Worm (Caenorhabditis elegans): ENCODE measurements around the gene vit-6.

Gene vit-6

ce11 chrIV:8260848-8261638, at the start of gene vit-6:
Gene vit-6 (plus strand): TSS chrIV:8261157.
- TF ChIP-seq dao-5 (tag; optimal IDR thresholded peaks at IDR 0.05): peak; percentile 50
- no peak for TF ChIP-seq him-1 (tag; optimal IDR thresholded peaks at IDR 0.05)

ce11 chrIV:8211747-8212146, 49.2 kb upstream of the vit-6 start, which contains the start of gene C07G1.7:
Gene C07G1.7 (minus strand): TSS chrIV:8211847.
- TF ChIP-seq dao-5 (tag; optimal IDR thresholded peaks at IDR 0.05) (no peak), W03F9.2 (tag; optimal IDR thresholded peaks at IDR 0.05) (no peak), him-1 (tag; optimal IDR thresholded peaks at IDR 0.05) (no peak)

- TF ChIP-seq W03F9.2 (tag; optimal IDR thresholded peaks at IDR 0.05): no peak
- no peak for TF ChIP-seq dao-5 (tag; optimal IDR thresholded peaks at IDR 0.05)
- TF ChIP-seq him-1 (tag; optimal IDR thresholded peaks at IDR 0.05): no peak
Measured at ce11 chrIV:8219987-8220386, 41.0 kb upstream of the vit-6 start, which contains the start of gene ocr-2. Gene ocr-2 (minus strand): TSS chrIV:8220087.

ce11 chrIV:8221946-8222345, 39.0 kb upstream of the vit-6 start, which contains the start of gene gpx-6:
Gene gpx-6 (plus strand): TSS chrIV:8222202.
- TF ChIP-seq dao-5 (tag; optimal IDR thresholded peaks at IDR 0.05) (no peak), him-1 (tag; optimal IDR thresholded peaks at IDR 0.05) (no peak), W03F9.2 (tag; optimal IDR thresholded peaks at IDR 0.05) (no peak)

- no peak for TF ChIP-seq dao-5 (tag; optimal IDR thresholded peaks at IDR 0.05)
- TF ChIP-seq him-1 (tag; optimal IDR thresholded peaks at IDR 0.05): no peak
- TF ChIP-seq W03F9.2 (tag; optimal IDR thresholded peaks at IDR 0.05): no peak
Measured at ce11 chrIV:8223055-8223454, 37.9 kb upstream of the vit-6 start.

- TF ChIP-seq him-1 (tag; optimal IDR thresholded peaks at IDR 0.05): no peak
- no peak for TF ChIP-seq W03F9.2 (tag; optimal IDR thresholded peaks at IDR 0.05)
- no peak for TF ChIP-seq dao-5 (tag; optimal IDR thresholded peaks at IDR 0.05)
Measured at ce11 chrIV:8225357-8225756, 35.6 kb upstream of the vit-6 start, which contains the start of gene serp-1.2. Gene serp-1.2 (plus strand): TSS chrIV:8225674.

- no peak for TF ChIP-seq dao-5 (tag; optimal IDR thresholded peaks at IDR 0.05)
- TF ChIP-seq W03F9.2 (tag; optimal IDR thresholded peaks at IDR 0.05): no peak
Measured at ce11 chrIV:8226474-8226873, 34.5 kb upstream of the vit-6 start.

ce11 chrIV:8229523-8229922, 31.4 kb upstream of the vit-6 start:
- TF ChIP-seq him-1 (tag; optimal IDR thresholded peaks at IDR 0.05) (no peak), W03F9.2 (tag; optimal IDR thresholded peaks at IDR 0.05) (no peak), dao-5 (tag; optimal IDR thresholded peaks at IDR 0.05) (no peak)

ce11 chrIV:8232428-8232827, 28.5 kb upstream of the vit-6 start:
- no peak for TF ChIP-seq dao-5 (tag; optimal IDR thresholded peaks at IDR 0.05)
- TF ChIP-seq him-1 (tag; optimal IDR thresholded peaks at IDR 0.05): no peak
- TF ChIP-seq W03F9.2 (tag; optimal IDR thresholded peaks at IDR 0.05): no peak

ce11 chrIV:8233268-8233667, 27.7 kb upstream of the vit-6 start:
- TF ChIP-seq him-1 (tag; optimal IDR thresholded peaks at IDR 0.05) (no peak), dao-5 (tag; optimal IDR thresholded peaks at IDR 0.05) (no peak), W03F9.2 (tag; optimal IDR thresholded peaks at IDR 0.05) (no peak)

- no peak for TF ChIP-seq dao-5 (tag; optimal IDR thresholded peaks at IDR 0.05)
- TF ChIP-seq W03F9.2 (tag; optimal IDR thresholded peaks at IDR 0.05): no peak
Measured at ce11 chrIV:8234088-8234496, 26.9 kb upstream of the vit-6 start.

- no peak for TF ChIP-seq him-1 (tag; optimal IDR thresholded peaks at IDR 0.05)
- TF ChIP-seq W03F9.2 (tag; optimal IDR thresholded peaks at IDR 0.05): no peak
- no peak for TF ChIP-seq dao-5 (tag; optimal IDR thresholded peaks at IDR 0.05)
Measured at ce11 chrIV:8235114-8235686, 25.8 kb upstream of the vit-6 start.

ce11 chrIV:8236502-8236901, 24.5 kb upstream of the vit-6 start, which contains the start of gene nhr-66:
Gene nhr-66 (minus strand): TSS chrIV:8236602.
- no peak for TF ChIP-seq W03F9.2 (tag; optimal IDR thresholded peaks at IDR 0.05)
- no peak for TF ChIP-seq dao-5 (tag; optimal IDR thresholded peaks at IDR 0.05)
- no peak for TF ChIP-seq him-1 (tag; optimal IDR thresholded peaks at IDR 0.05)

- no peak for TF ChIP-seq W03F9.2 (tag; optimal IDR thresholded peaks at IDR 0.05)
- TF ChIP-seq dao-5 (tag; optimal IDR thresholded peaks at IDR 0.05): no peak
- no peak for TF ChIP-seq him-1 (tag; optimal IDR thresholded peaks at IDR 0.05)
Measured at ce11 chrIV:8239584-8239983, 21.4 kb upstream of the vit-6 start.

Measured in whole organism, L4/young adult.